Fruit fly (Drosophila melanogaster): ENCODE measurements around the gene PolD2.

- TF ChIP-seq CG8478 (optimal IDR thresholded peaks at IDR 0.05) (no peak), CTCF (optimal IDR thresholded peaks at IDR 0.05) (no peak)
These were observed 3.8 kb upstream of the PolD2 start, which contains the start of gene Dhc62B for dm6 chr3L:1771658-1772057.
